Worm (Caenorhabditis elegans): ENCODE data around the gene F58D2.2.
A peak's percentile ranks its signal among the peaks of the same experiment; 100 is the strongest.

The F58D2.2 gene

DNA sequence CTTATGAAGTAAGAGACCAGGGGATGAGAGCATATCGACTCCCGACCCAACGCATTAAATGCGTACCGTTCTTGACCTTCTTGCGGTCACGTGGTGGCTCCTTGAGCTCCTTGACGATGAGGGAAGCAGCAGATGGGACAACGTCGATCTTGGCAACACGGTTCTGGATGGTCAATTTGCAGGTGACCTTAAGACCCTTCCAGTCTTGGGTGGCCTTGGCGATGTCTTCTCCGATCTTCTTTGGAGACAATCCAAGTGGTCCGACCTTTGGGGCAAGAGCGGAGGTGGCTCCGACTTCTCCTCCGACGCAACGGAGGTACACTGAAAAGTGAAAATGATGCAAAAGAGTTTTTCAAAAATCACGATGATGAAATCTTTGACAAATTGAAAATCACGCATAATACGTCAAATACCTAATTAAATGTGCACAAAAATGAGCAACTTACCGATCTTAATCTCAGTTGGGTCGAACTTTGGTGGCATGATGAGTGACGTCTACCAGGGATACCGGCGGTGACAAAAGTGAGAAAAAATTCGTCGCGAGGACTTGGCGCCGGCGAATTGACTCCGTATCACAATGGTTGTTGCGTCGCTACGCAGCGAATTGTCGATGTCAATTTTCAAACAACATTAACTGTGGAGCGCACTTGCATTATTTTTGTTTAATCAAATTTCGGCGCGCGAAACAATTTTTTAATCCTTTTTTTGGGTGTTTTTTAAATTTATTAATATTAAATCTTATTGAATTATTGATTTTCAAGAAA is 50.7 kb downstream of the F58D2.2 start, which contains the start of gene rpl-12 (continued):
- TF ChIP-seq nhr-21 (tag; optimal IDR thresholded peaks at IDR 0.05) (peak; percentile 99), nhr-25 (tag; optimal IDR thresholded peaks at IDR 0.05) (peak; percentile 99), nhr-237 (tag; optimal IDR thresholded peaks at IDR 0.05) (peak; percentile 89), R02D3.7 (tag; optimal IDR thresholded peaks at IDR 0.05) (peak; percentile 76), skn-1 (tag; optimal IDR thresholded peaks at IDR 0.05) (peak; percentile 88), mdl-1 (tag; optimal IDR thresholded peaks at IDR 0.05) (peak; percentile 36 to 84), lsy-2 (tag; optimal IDR thresholded peaks at IDR 0.05) (peak; percentile 95 to 98), egl-27 (tag; optimal IDR thresholded peaks at IDR 0.05) (peak; percentile 98)

DNA sequence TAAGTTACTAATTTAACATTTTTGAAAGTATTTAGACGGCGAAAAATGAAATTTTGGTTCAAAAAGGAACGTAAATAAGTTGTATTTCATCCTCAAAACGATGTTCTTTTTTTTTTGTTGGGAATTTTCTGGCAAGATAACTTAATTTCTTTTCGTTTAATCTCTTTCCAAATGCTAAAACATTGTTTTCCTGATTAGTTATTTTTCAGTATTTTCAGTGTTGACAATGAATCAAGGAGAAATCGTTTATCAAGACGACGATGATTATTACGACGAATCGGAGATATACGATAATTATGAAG is 51.2 kb downstream of the F58D2.2 start, which contains the start of gene lin-54:
Gene lin-54 (plus strand): TSS at position 203 of the 302 bp plus-strand sequence.
- TF ChIP-seq nhr-11 (tag; optimal IDR thresholded peaks at IDR 0.05) (no peak), zag-1 (tag; optimal IDR thresholded peaks at IDR 0.05) (no peak), nhr-10 (tag; optimal IDR thresholded peaks at IDR 0.05) (no peak), mdl-1 (tag; optimal IDR thresholded peaks at IDR 0.05) (no peak), alr-1 (tag; optimal IDR thresholded peaks at IDR 0.05) (no peak), dmd-4 (tag; optimal IDR thresholded peaks at IDR 0.05) (no peak), nhr-12 (tag; optimal IDR thresholded peaks at IDR 0.05) (no peak), lsy-2 (tag; optimal IDR thresholded peaks at IDR 0.05) (no peak), elt-3 (tag; optimal IDR thresholded peaks at IDR 0.05) (no peak), nhr-25 (tag; optimal IDR thresholded peaks at IDR 0.05) (no peak)

DNA sequence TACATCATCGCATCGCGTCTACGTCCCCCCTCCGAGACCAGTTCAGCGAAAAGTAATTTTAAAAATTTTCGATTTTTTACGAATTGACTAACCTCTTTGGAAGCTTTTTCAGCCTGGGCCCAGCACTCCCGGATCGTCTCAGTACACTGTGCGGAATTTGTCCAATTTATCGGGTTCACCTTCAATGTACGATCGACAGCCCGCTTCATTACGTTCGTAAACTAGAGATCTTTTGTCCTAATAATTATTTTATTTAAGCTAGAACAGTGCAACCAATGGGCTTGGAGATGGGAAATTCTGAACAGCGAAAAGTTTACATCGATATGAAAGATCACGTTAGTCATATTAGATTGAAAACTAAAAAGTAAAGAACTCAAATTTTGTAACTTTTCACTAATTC is 51.8 kb downstream of the F58D2.2 start:
- TF ChIP-seq peb-1 (tag; optimal IDR thresholded peaks at IDR 0.05): no peak
- TF ChIP-seq snpc-4 (tag; optimal IDR thresholded peaks at IDR 0.05): no peak
- TF ChIP-seq ztf-4 (tag; optimal IDR thresholded peaks at IDR 0.05): no peak
- TF ChIP-seq aly-2 (tag; optimal IDR thresholded peaks at IDR 0.05): no peak
- TF ChIP-seq elt-1 (tag; optimal IDR thresholded peaks at IDR 0.05): no peak
- no peak for TF ChIP-seq ceh-16 (tag; optimal IDR thresholded peaks at IDR 0.05)
- no peak for TF ChIP-seq unc-62 (GFP tag; optimal IDR thresholded peaks at IDR 0.05)
- TF ChIP-seq nhr-10 (tag; optimal IDR thresholded peaks at IDR 0.05): no peak
- TF ChIP-seq alr-1 (tag; optimal IDR thresholded peaks at IDR 0.05): no peak
- no peak for TF ChIP-seq ZK546.5 (tag; optimal IDR thresholded peaks at IDR 0.05)
- TF ChIP-seq Y55F3AM.14 (GFP tag; optimal IDR thresholded peaks at IDR 0.05): no peak
- TF ChIP-seq sma-3 (GFP tag; optimal IDR thresholded peaks at IDR 0.05): no peak
